Fruit fly (Drosophila melanogaster): ENCODE results near the gene CG2854.

dm6 chrX:2365405-2365804 lies 38.5 kb downstream of the CG2854 start:
- TF ChIP-seq pdm3 (GFP tag; optimal IDR thresholded peaks at IDR 0.05) (peak; percentile 71), CG34406 (GFP tag; optimal IDR thresholded peaks at IDR 0.05) (peak; percentile 72), Gug (GFP tag; IDR thresholded peaks at IDR 0.05) (peak; percentile 50; the same call in 1 of the 2 replicates)
